Fruit fly (Drosophila melanogaster) whole organism, embryonic: ENCODE measurements around the gene CG14960.

ENCODE experiments used
- B-H2 ChIP-seq: fragments of 200-800 bp; sonication (Bioruptor generic); optimal IDR thresholded peaks from 2 replicates; lab custom pipeline; 2018; ENCODE audit warnings: missing biosample characterization, mild to moderate bottlenecking, missing genetic modification characterization
- CG10321 ChIP-seq: fragments of 200-800 bp; sonication (Bioruptor generic); IDR thresholded peaks from 2 replicates; pipeline ENCODE4 v1.3.6; 2022; ENCODE audit warnings: missing biosample characterization, missing genetic modification characterization
- CG4617 ChIP-seq: fragments of 200-800 bp; sonication (Bioruptor generic); optimal IDR thresholded peaks from 3 replicates; lab custom pipeline; 2016; ENCODE audit warnings: missing biosample characterization, missing genetic modification characterization, borderline replicate concordance
- CG9876 ChIP-seq: fragments of 200-800 bp; sonication (Bioruptor generic); optimal IDR thresholded peaks from 2 replicates; lab custom pipeline; 2016; ENCODE audit warnings: missing biosample characterization, missing genetic modification characterization
- tx ChIP-seq: fragments of 200-800 bp; sonication (Bioruptor generic); optimal IDR thresholded peaks from 2 replicates; lab custom pipeline; 2016; ENCODE audit warnings: missing biosample characterization, missing genetic modification characterization
- vnd ChIP-seq: fragments of 200-800 bp; sonication (Bioruptor generic); IDR thresholded peaks from 3 replicates; pipeline ENCODE4 v1.3.6; 2022; ENCODE audit warnings: missing biosample characterization, missing genetic modification characterization; ENCODE audit not compliant: partially characterized antibody

- TF ChIP-seq CG4617 (GFP tag; lab: Kevin White, UChicago) (no peak), B-H2 (GFP tag; lab: Kevin White, UChicago) (no peak), tx (GFP tag; lab: Kevin White, UChicago) (no peak), CG9876 (GFP tag; lab: Kevin White, UChicago) (no peak), vnd (no peak), CG10321 (GFP tag; lab: Robert Waterston, UW) (no peak)
These were observed 45.6 kb downstream of the CG14960 start, which contains the start of gene Drsl5 for dm6 chr3L:3316441-3316840.
